Worm (Caenorhabditis elegans): Measurements from ENCODE around the gene F19G12.9.

DNA sequence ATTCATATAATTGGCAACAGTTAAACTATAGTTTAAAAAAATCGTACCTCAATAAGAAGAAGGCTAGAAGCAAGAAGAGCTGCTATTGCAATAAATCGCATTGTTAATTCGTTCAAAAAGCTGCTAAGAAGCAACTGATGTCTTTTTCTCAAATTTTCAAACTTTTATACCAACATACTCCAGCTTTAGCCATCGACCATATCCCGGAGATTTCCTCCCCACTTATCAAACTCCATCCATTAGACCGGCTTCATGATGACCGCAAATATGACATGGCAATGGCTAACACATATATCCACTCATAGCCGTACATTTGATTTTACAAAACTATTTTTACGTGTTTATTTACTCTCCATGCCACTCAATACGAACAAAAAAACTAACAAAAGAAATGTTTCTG lies 8.5 kb upstream of the F19G12.9 start, which contains the start of gene abu-2:
- TF ChIP-seq scrt-1 (GFP tag; IDR thresholded peaks at IDR 0.05) = no peak
- no peak for TF ChIP-seq hmg-4 (GFP tag; optimal IDR thresholded peaks at IDR 0.05)

All from whole organism, early embryonic.